Fruit fly (Drosophila melanogaster): ENCODE results near the gene CG6983.

DNA sequence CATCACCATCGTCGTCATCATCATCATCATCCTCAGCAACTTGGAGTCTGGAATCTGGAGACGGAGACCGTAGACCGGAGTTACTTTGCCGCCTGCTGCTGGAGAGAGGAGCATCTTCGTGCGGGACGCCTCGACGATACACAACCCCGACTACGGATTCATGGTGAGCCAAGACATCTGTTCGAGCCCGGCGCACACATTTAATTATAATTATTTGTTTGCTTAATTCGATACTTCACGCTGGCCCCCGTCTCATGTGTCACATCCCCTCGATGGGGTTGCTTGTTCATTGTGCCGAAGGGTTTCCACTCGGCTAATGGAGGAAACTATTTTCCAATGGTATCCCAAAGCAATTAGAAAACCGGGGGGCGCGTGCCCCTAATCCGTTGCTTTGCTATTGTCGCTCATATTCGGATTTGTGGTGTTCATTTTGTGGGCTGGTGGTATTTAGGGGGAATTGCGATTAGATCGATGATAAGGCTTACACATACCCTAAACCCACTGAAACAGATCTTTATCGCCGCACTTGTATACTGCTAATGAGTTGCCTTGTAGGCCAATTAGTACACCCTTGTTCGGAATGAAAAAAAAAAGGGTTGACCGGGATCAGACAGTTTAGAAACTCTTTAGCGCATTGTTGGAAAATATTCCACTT, 2.9 kb upstream of the CG6983 start:
- no peak for TF ChIP-seq h (optimal IDR thresholded peaks at IDR 0.05)
- TF ChIP-seq insv (optimal IDR thresholded peaks at IDR 0.05) = no peak
- no peak for TF ChIP-seq Myc (optimal IDR thresholded peaks at IDR 0.05)
- no peak for TF ChIP-seq psq (optimal IDR thresholded peaks at IDR 0.05)

All from Kc167 (cell line).